Worm (Caenorhabditis elegans) whole organism, L2 larva: ENCODE measurements around the gene F11D11.4.

Experiments
- F13H6.1 ChIP-seq: sonication (generic microtip); optimal IDR thresholded peaks from 2 replicates; lab custom pipeline; 2016; ENCODE audit warnings: missing genetic modification characterization, missing compliant biosample characterization
- ama-1 ChIP-seq: fragments of 150-350 bp; optimal IDR thresholded peaks from 2 replicates; lab custom pipeline; 2018; ENCODE audit warnings: inconsistent platforms
- ceh-82 ChIP-seq: fragments of 150-350 bp; optimal IDR thresholded peaks from 2 replicates; lab custom pipeline; 2014; ENCODE audit warnings: missing biosample characterization, missing genetic modification characterization
- egl-27 ChIP-seq: sonication (generic microtip); optimal IDR thresholded peaks from 3 replicates; lab custom pipeline; 2017; ENCODE audit warnings: missing biosample characterization, missing genetic modification reagents, missing genetic modification characterization
- lin-13 ChIP-seq: fragments of 150-350 bp; optimal IDR thresholded peaks from 2 replicates; lab custom pipeline; 2014; ENCODE audit warnings: missing biosample characterization, missing genetic modification reagents, missing genetic modification characterization
- nhr-237 ChIP-seq: fragments of 150-350 bp; optimal IDR thresholded peaks from 2 replicates; lab custom pipeline; 2014; ENCODE audit warnings: missing biosample characterization, missing genetic modification characterization
- nhr-25 ChIP-seq: fragments of 150-350 bp; sonication (generic microtip); optimal IDR thresholded peaks from 3 replicates; lab custom pipeline; 2014; ENCODE audit warnings: missing biosample characterization, missing genetic modification characterization
- snpc-4 ChIP-seq: fragments of 150-350 bp; optimal IDR thresholded peaks from 2 replicates; lab custom pipeline; 2014; ENCODE audit warnings: missing biosample characterization, missing genetic modification characterization

DNA sequence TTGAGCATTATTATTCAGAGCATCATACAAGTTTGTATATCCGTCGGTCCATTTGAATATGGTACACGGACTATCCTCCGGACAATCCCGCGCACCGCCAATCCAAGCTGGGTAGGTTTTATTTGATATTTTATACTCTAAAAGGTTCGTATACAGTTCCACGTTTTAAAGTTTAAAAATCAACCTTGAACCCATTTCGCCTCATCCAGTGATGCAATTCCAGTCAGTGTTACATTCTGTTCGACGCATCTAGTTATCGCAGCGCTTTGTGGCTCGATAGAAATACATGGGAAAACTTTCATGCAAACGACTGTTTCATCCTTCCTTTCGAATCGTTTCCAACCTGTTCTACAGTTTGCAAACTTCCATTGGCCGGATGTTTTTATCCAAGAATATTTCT, 8.7 kb downstream of the F11D11.4 start:
- TF ChIP-seq snpc-4 (tag; lab: Kevin White, UChicago), result no peak
- TF ChIP-seq F13H6.1 (tag; lab: Kevin White, UChicago), result no peak
- TF ChIP-seq egl-27 (tag; lab: Kevin White, UChicago), result no peak
- TF ChIP-seq ama-1 (lab: Kevin White, UChicago), result no peak
- TF ChIP-seq nhr-25 (tag; lab: Kevin White, UChicago), result no peak
- no peak for TF ChIP-seq lin-13 (GFP tag; lab: Kevin White, UChicago)
- TF ChIP-seq ceh-82 (tag; lab: Kevin White, UChicago), result no peak
- no peak for TF ChIP-seq nhr-237 (tag; lab: Kevin White, UChicago)
